Fruit fly (Drosophila melanogaster) whole organism, embryonic: Measurements from ENCODE around the gene MESK4.

Experiments
- ATbp ChIP-seq: fragments of 200-800 bp; sonication (Bioruptor generic); optimal IDR thresholded peaks from 2 replicates; lab custom pipeline; 2017; ENCODE audit warnings: missing biosample characterization, mild to moderate bottlenecking, missing genetic modification characterization, missing genetic modification reagents
- CG10366 ChIP-seq: fragments of 200-800 bp; sonication (Bioruptor generic); IDR thresholded peaks from 2 replicates; pipeline ENCODE4 v1.3.6; 2022; ENCODE audit warnings: missing biosample characterization, missing genetic modification characterization
- CG10565 ChIP-seq: fragments of 200-800 bp; sonication (Bioruptor generic); optimal IDR thresholded peaks from 3 replicates; lab custom pipeline; 2016; ENCODE audit warnings: missing biosample characterization, mild to moderate bottlenecking, missing genetic modification characterization
- CG10959 ChIP-seq: fragments of 200-800 bp; sonication (Bioruptor generic); IDR thresholded peaks from 2 replicates; pipeline ENCODE4 v1.3.6; 2022; ENCODE audit warnings: missing biosample characterization, missing genetic modification characterization
- CG11247 ChIP-seq: fragments of 200-800 bp; sonication (Bioruptor generic); IDR thresholded peaks from 2 replicates; pipeline ENCODE4 v1.3.6; 2022; ENCODE audit warnings: missing biosample characterization, missing genetic modification characterization
- CG11696 ChIP-seq: fragments of 200-800 bp; sonication (Bioruptor generic); IDR thresholded peaks from 2 replicates; pipeline ENCODE4 v1.3.6; 2022; ENCODE audit warnings: missing biosample characterization, missing genetic modification characterization
- CG14441 ChIP-seq: fragments of 200-800 bp; sonication (Bioruptor generic); IDR thresholded peaks from 2 replicates; pipeline ENCODE4 v1.3.6; 2022; ENCODE audit warnings: missing biosample characterization, missing genetic modification characterization
- CG1602 ChIP-seq: fragments of 200-800 bp; sonication (Bioruptor generic); optimal IDR thresholded peaks from 3 replicates; lab custom pipeline; 2016; ENCODE audit warnings: missing biosample characterization, missing genetic modification characterization
- CG17361 ChIP-seq: fragments of 200-800 bp; sonication (Bioruptor generic); IDR thresholded peaks from 3 replicates; pipeline ENCODE4 v1.3.6; 2022; ENCODE audit warnings: missing biosample characterization, missing genetic modification characterization
- CG2120 ChIP-seq: fragments of 200-800 bp; sonication (Bioruptor generic); optimal IDR thresholded peaks from 3 replicates; lab custom pipeline; 2016; ENCODE audit warnings: missing biosample characterization, missing genetic modification characterization
- CG30403 ChIP-seq: fragments of 200-800 bp; sonication (Bioruptor generic); optimal IDR thresholded peaks from 3 replicates; lab custom pipeline; 2016; ENCODE audit warnings: missing biosample characterization, missing genetic modification characterization
- CG42726 ChIP-seq: fragments of 200-800 bp; sonication (Bioruptor generic); IDR thresholded peaks from 2 replicates; pipeline ENCODE4 v1.3.6; 2022; ENCODE audit warnings: missing biosample characterization, missing genetic modification characterization; ENCODE audit not compliant: partially characterized antibody
- CG7556 ChIP-seq: fragments of 200-800 bp; sonication (Bioruptor generic); optimal IDR thresholded peaks from 2 replicates; lab custom pipeline; 2017; ENCODE audit warnings: missing biosample characterization, mild to moderate bottlenecking, missing genetic modification characterization
- CG8089 ChIP-seq: fragments of 200-800 bp; sonication (Bioruptor generic); optimal IDR thresholded peaks from 3 replicates; lab custom pipeline; 2016; ENCODE audit warnings: missing biosample characterization, missing genetic modification characterization
- CG8944 ChIP-seq: fragments of 200-800 bp; sonication (Bioruptor generic); optimal IDR thresholded peaks from 3 replicates; lab custom pipeline; 2016; ENCODE audit warnings: missing biosample characterization, missing genetic modification characterization
- D19B ChIP-seq: fragments of 200-800 bp; sonication (Bioruptor generic); optimal IDR thresholded peaks from 2 replicates; lab custom pipeline; 2017; ENCODE audit warnings: missing biosample characterization, mild to moderate bottlenecking, missing genetic modification characterization
- Deaf1 ChIP-seq: fragments of 200-800 bp; optimal IDR thresholded peaks from 3 replicates; lab custom pipeline; 2019; ENCODE audit warnings: missing biosample characterization, mild to moderate bottlenecking, missing genetic modification characterization, moderate library complexity
- Dek ChIP-seq: fragments of 200-800 bp; sonication (Bioruptor generic); optimal IDR thresholded peaks from 3 replicates; lab custom pipeline; 2019; ENCODE audit warnings: missing biosample characterization, mild to moderate bottlenecking, missing genetic modification characterization, moderate library complexity
- HLH4C ChIP-seq: fragments of 200-800 bp; sonication (Bioruptor generic); IDR thresholded peaks from 3 replicates; pipeline ENCODE4 v1.3.6; 2022; ENCODE audit warnings: missing biosample characterization, missing genetic modification characterization; ENCODE audit not compliant: partially characterized antibody
- HmgZ ChIP-seq: fragments of 200-800 bp; sonication (Bioruptor generic); optimal IDR thresholded peaks from 2 replicates; lab custom pipeline; 2018; ENCODE audit warnings: missing biosample characterization, mild to moderate bottlenecking, missing genetic modification characterization
- Lhr ChIP-seq: fragments of 200-800 bp; sonication (Bioruptor generic); optimal IDR thresholded peaks from 3 replicates; lab custom pipeline; 2017; ENCODE audit warnings: mild to moderate bottlenecking, missing biosample characterization, missing genetic modification reagents, missing genetic modification characterization
- MESR4 ChIP-seq: fragments of 200-800 bp; sonication (Bioruptor generic); optimal IDR thresholded peaks from 2 replicates; lab custom pipeline; 2018; ENCODE audit warnings: missing biosample characterization, mild to moderate bottlenecking, missing genetic modification characterization, moderate library complexity
- MTF-1 ChIP-seq: fragments of 200-800 bp; sonication (Bioruptor generic); optimal IDR thresholded peaks from 2 replicates; lab custom pipeline; 2018; ENCODE audit warnings: missing biosample characterization, mild to moderate bottlenecking, missing genetic modification characterization, borderline replicate concordance
- Mes4 ChIP-seq: fragments of 200-800 bp; sonication (Bioruptor generic); optimal IDR thresholded peaks from 2 replicates; lab custom pipeline; 2016; ENCODE audit warnings: missing biosample characterization, missing genetic modification characterization
- Oli ChIP-seq: fragments of 200-800 bp; sonication (Bioruptor generic); optimal IDR thresholded peaks from 2 replicates; lab custom pipeline; 2018; ENCODE audit warnings: missing biosample characterization, mild to moderate bottlenecking, missing genetic modification characterization, moderate library complexity
- PHDP ChIP-seq: fragments of 200-800 bp; sonication (Bioruptor generic); optimal IDR thresholded peaks from 3 replicates; lab custom pipeline; 2018; ENCODE audit warnings: missing biosample characterization, mild to moderate bottlenecking, missing genetic modification characterization, moderate library complexity
- Sin3A ChIP-seq: fragments of >200 bp; optimal IDR thresholded peaks from 2 replicates; lab custom pipeline; 2018
- Sry-δ ChIP-seq: fragments of 200-800 bp; sonication (Bioruptor generic); optimal IDR thresholded peaks from 2 replicates; lab custom pipeline; 2016; ENCODE audit warnings: missing biosample characterization, missing genetic modification characterization
- ara ChIP-seq: fragments of 200-800 bp; sonication (Bioruptor generic); IDR thresholded peaks from 2 replicates; pipeline ENCODE4 v1.3.6; 2022; ENCODE audit warnings: missing biosample characterization, missing genetic modification characterization
- bsh ChIP-seq, 2 experiments: fragments of 200-800 bp; sonication (Bioruptor generic); optimal IDR thresholded peaks; 2 replicates each; lab custom pipeline; 2017 to 2018; ENCODE audit warnings: mild to moderate bottlenecking in 2 of 2, missing biosample characterization in 2 of 2, missing genetic modification characterization in 2 of 2, moderate library complexity in 1 of 2
- cato ChIP-seq: fragments of 200-800 bp; sonication (Bioruptor generic); optimal IDR thresholded peaks from 2 replicates; lab custom pipeline; 2016; ENCODE audit warnings: missing biosample characterization, missing genetic modification characterization, borderline replicate concordance
- chm ChIP-seq: fragments of 200-800 bp; sonication (Bioruptor generic); IDR thresholded peaks from 2 replicates; pipeline ENCODE4 v1.3.6; 2022; ENCODE audit warnings: missing biosample characterization, missing genetic modification characterization
- dmrt11E ChIP-seq: fragments of 200-800 bp; sonication (Bioruptor generic); optimal IDR thresholded peaks from 3 replicates; lab custom pipeline; 2018; ENCODE audit warnings: missing biosample characterization, mild to moderate bottlenecking, missing genetic modification characterization, moderate library complexity
- eve ChIP-seq, 2 experiments: fragments of >200 bp; optimal IDR thresholded peaks; 2 replicates each; lab custom pipeline; 2017; ENCODE audit warnings: missing biosample characterization in 2 of 2, missing genetic modification characterization in 2 of 2
- fu2 ChIP-seq: fragments of 200-800 bp; sonication (Bioruptor generic); optimal IDR thresholded peaks from 2 replicates; lab custom pipeline; 2016; ENCODE audit warnings: missing biosample characterization, missing genetic modification characterization
- gt ChIP-seq: fragments of 200-800 bp; sonication (Bioruptor generic); IDR thresholded peaks from 2 replicates; pipeline ENCODE4 v1.3.6; 2022; ENCODE audit warnings: missing biosample characterization, missing genetic modification characterization
- h ChIP-seq: fragments of >200 bp; optimal IDR thresholded peaks from 2 replicates; lab custom pipeline; 2017
- jumu ChIP-seq: fragments of 200-800 bp; sonication (Bioruptor generic); optimal IDR thresholded peaks from 3 replicates; lab custom pipeline; 2016; ENCODE audit warnings: missing biosample characterization, missing genetic modification characterization
- lab ChIP-seq: fragments of 200-800 bp; sonication (Bioruptor generic); optimal IDR thresholded peaks from 3 replicates; lab custom pipeline; 2017; ENCODE audit warnings: missing biosample characterization, missing genetic modification characterization, mild to moderate bottlenecking, moderate library complexity, missing genetic modification reagents
- lilli ChIP-seq: fragments of 200-800 bp; sonication (Bioruptor generic); optimal IDR thresholded peaks from 3 replicates; lab custom pipeline; 2016; ENCODE audit warnings: missing biosample characterization, missing genetic modification characterization
- lov ChIP-seq, 2 experiments: fragments of 200-800 bp in 1 of 2; fragments of >200 bp in 1 of 2; sonication (Bioruptor generic) in 1 of 2; IDR thresholded peaks in 1 of 2; optimal IDR thresholded peaks in 1 of 2; 2 replicates in 1 of 2; 3 replicates in 1 of 2; pipeline versions ENCODE4 v1.3.6 to Lab custom; 2017 to 2022; ENCODE audit warnings: missing biosample characterization in 1 of 2, missing genetic modification characterization in 1 of 2
- mld ChIP-seq: fragments of 200-800 bp; sonication (Bioruptor generic); IDR thresholded peaks from 3 replicates; pipeline ENCODE4 v1.3.6; 2022; ENCODE audit warnings: missing biosample characterization, missing genetic modification characterization; ENCODE audit not compliant: partially characterized antibody
- nmo ChIP-seq: fragments of 200-800 bp; sonication (Bioruptor generic); optimal IDR thresholded peaks from 2 replicates; lab custom pipeline; 2018; ENCODE audit warnings: missing biosample characterization, mild to moderate bottlenecking, missing genetic modification characterization, moderate library complexity
- peb ChIP-seq: fragments of 200-800 bp; sonication (Bioruptor generic); IDR thresholded peaks from 2 replicates; pipeline ENCODE4 v1.3.6; 2022; ENCODE audit warnings: missing biosample characterization, missing genetic modification characterization
- pros ChIP-seq: fragments of 200-800 bp; sonication (Bioruptor generic); optimal IDR thresholded peaks from 3 replicates; lab custom pipeline; 2019; ENCODE audit warnings: missing biosample characterization, mild to moderate bottlenecking, missing genetic modification characterization, moderate library complexity
- ranshi ChIP-seq: fragments of 200-800 bp; sonication (Bioruptor generic); IDR thresholded peaks from 2 replicates; pipeline ENCODE4 v1.3.6; 2022; ENCODE audit warnings: missing biosample characterization, missing genetic modification characterization
- ttk ChIP-seq: fragments of 200-800 bp; sonication (Bioruptor generic); IDR thresholded peaks from 2 replicates; pipeline ENCODE4 v2.1.2; 2022; ENCODE audit warnings: missing biosample characterization, missing genetic modification characterization

The MESK4 gene

dm6 chr3R:16986181-16987074 is 2.2 kb upstream of the MESK4 start (continued):
- TF ChIP-seq CG7556 (GFP tag; lab: Kevin White, UChicago): peak; percentile 89
- no peak for TF ChIP-seq mld (GFP tag; lab: Robert Waterston, UW)
- TF ChIP-seq jumu (GFP tag; lab: Kevin White, UChicago): peak; percentile 94
- peak; percentile 62 to 75 for TF ChIP-seq bsh (GFP tag; optimal IDR thresholded peaks at IDR 0.05; lab: Kevin White, UChicago)
- peak; percentile 80 for TF ChIP-seq ATbp
- peak; percentile 95 for TF ChIP-seq fu2 (GFP tag; lab: Kevin White, UChicago)
- TF ChIP-seq CG10366 (GFP tag; lab: Robert Waterston, UW): peak; percentile 97
- peak; percentile 72 for TF ChIP-seq Deaf1 (tag; lab: Kevin White, UChicago)
- TF ChIP-seq CG10959 (GFP tag; lab: Robert Waterston, UW): peak; percentile 80
- no peak for TF ChIP-seq CG42726 (GFP tag; lab: Robert Waterston, UW)
- peak; percentile 81 for TF ChIP-seq gt
- peak; percentile 68 for TF ChIP-seq MTF-1 (GFP tag; lab: Kevin White, UChicago)
- TF ChIP-seq eve (GFP tag; optimal IDR thresholded peaks at IDR 0.05; lab: Kevin White, UChicago): peak in 1 of 2 experiments; percentile 83
- peak; percentile 35 for TF ChIP-seq dmrt11E
- peak; percentile 84 for TF ChIP-seq CG8089

- TF ChIP-seq nmo (GFP tag; lab: Kevin White, UChicago) (peak; percentile 12), HmgZ (peak; percentile 30), cato (no peak), Sin3A (lab: Kevin White, UChicago) (no peak), HLH4C (GFP tag; lab: Robert Waterston, UW) (no peak), CG10959 (GFP tag; lab: Robert Waterston, UW) (no peak), CG11247 (GFP tag; lab: Robert Waterston, UW) (no peak), Dek (tag; lab: Kevin White, UChicago) (no peak), MESR4 (GFP tag; lab: Kevin White, UChicago) (no peak), h (lab: Kevin White, UChicago) (no peak), CG30403 (GFP tag; lab: Kevin White, UChicago) (no peak), lab (GFP tag; lab: Kevin White, UChicago) (peak; percentile 26), CG17361 (GFP tag; lab: Robert Waterston, UW) (peak; percentile 8; the same call in 2 of the 3 replicates), Sry-δ (GFP tag; lab: Kevin White, UChicago) (no peak), Lhr (GFP tag; lab: Kevin White, UChicago) (no peak), ranshi (GFP tag; lab: Robert Waterston, UW) (peak; percentile 35; the same call in 1 of the 2 replicates), lov (optimal IDR thresholded peaks at IDR 0.05; lab: Kevin White, UChicago) (no peak), lov (GFP tag; IDR thresholded peaks at IDR 0.05; lab: Robert Waterston, UW) (no peak), lilli (no peak), PHDP (tag; lab: Kevin White, UChicago) (no peak), ara (GFP tag; lab: Robert Waterston, UW) (no peak), peb (GFP tag; lab: Robert Waterston, UW) (no peak), CG2120 (GFP tag; lab: Kevin White, UChicago) (no peak), Oli (tag; lab: Kevin White, UChicago) (no peak), Mes4 (no peak), chm (peak; percentile 45; the same call in 1 of the 2 replicates), CG8944 (no peak), CG11696 (GFP tag; lab: Robert Waterston, UW) (no peak), CG1602 (GFP tag; lab: Kevin White, UChicago) (no peak), CG14441 (GFP tag; lab: Robert Waterston, UW) (no peak), D19B (GFP tag; lab: Kevin White, UChicago) (no peak), CG10565 (GFP tag; lab: Kevin White, UChicago) (no peak), pros (GFP tag; lab: Kevin White, UChicago) (no peak), ttk (GFP tag; lab: Robert Waterston, UW) (no peak)
Measured at dm6 chr3R:16987220-16987923, 1.2 kb upstream of the MESK4 start, which contains the start of gene CG18622. Gene CG18622 (minus strand): TSS chr3R:16987732.
